Fruit fly (Drosophila melanogaster): ENCODE data around the gene Cdk8.

The Cdk8 gene

DNA sequence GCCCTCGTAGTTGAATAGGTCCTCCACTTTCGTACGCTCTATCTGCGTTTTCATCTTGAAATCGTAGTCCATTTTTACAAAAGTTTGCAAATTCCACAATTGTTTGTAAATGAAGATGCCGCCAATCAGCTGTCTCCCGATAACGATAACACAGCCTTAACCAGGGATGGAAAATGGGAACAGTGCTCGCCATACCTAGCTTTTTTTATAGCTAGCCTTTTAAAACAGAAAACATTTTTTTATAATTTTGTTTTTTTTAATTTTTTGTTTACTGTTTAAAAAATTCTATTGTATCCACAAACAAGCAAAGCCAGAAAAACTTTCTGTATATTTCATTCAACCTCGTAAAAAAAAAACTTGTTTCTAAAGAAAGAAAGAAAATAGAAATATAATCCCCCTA is at the start of gene Cdk8:
TSS of gene Cdk8 (minus strand) at position 137 of the 400 bp plus-strand sequence.
- TF ChIP-seq CG8478 (optimal IDR thresholded peaks at IDR 0.05) (no peak), CTCF (optimal IDR thresholded peaks at IDR 0.05) (no peak)

DNA sequence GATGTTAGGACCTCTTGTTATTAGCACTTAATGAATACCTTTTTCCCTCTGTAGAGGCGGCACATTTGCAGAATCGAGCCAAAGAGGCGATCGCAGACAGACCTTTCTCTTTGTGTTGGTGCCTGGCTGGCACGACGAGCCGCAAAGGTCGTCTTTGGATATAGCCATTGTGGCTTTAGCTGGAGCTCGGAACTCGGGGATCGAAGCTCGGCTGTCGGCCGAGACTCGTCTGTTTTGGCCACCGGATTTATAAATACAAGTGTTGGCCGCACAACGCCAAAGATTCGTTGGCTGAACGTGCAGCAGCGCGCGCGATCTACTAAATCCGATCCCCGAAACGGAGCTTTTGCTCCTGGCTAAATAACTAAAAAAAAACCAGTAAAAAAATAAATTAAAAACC is 40.2 kb upstream of the Cdk8 start, which contains the start of gene CG34382:
TSS of gene CG34382 (plus strand) at position 301 of the 400 bp plus-strand sequence.
- no peak for TF ChIP-seq CG8478 (optimal IDR thresholded peaks at IDR 0.05)
- no peak for TF ChIP-seq CTCF (optimal IDR thresholded peaks at IDR 0.05)

DNA sequence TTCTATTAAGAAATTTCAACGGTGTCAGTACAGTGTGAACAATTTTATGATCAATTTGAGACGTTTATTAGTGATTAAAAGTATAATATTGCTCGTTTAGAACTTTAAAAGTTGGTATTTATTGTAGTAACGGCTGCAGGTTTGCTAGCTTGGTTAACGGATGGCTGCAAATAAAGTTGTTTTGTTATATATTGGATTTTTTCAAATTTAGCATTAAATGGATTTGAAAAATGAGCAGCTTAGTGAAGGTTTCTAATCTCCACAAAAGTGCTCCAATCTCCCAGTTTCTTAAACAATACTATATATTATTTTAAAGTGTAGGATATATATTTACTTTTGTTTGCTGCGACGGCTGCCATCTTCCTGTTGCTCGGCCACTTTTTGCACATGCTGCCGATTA is 33.6 kb upstream of the Cdk8 start:
- no peak for TF ChIP-seq CTCF (optimal IDR thresholded peaks at IDR 0.05)
- no peak for TF ChIP-seq CG8478 (optimal IDR thresholded peaks at IDR 0.05)

DNA sequence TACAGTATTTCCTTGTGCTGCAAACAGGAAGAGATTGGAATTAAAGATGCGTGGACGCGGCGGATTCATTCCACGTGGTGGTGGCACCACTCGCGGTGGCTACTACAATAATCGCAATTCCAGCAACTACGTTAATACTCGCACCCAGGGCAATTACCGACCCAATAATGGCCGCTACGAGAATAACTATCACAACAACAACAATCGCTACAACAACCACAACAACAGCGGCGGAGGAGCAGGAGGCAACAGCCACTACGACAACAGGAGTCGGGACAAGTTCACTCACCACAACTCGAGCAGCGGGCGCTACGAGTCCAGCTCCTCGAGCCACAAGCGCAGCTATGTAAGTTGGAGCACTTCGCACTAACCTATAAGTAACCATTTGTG is 26.6 kb upstream of the Cdk8 start:
- TF ChIP-seq CTCF (optimal IDR thresholded peaks at IDR 0.05) = no peak
- TF ChIP-seq CG8478 (optimal IDR thresholded peaks at IDR 0.05) = no peak

DNA sequence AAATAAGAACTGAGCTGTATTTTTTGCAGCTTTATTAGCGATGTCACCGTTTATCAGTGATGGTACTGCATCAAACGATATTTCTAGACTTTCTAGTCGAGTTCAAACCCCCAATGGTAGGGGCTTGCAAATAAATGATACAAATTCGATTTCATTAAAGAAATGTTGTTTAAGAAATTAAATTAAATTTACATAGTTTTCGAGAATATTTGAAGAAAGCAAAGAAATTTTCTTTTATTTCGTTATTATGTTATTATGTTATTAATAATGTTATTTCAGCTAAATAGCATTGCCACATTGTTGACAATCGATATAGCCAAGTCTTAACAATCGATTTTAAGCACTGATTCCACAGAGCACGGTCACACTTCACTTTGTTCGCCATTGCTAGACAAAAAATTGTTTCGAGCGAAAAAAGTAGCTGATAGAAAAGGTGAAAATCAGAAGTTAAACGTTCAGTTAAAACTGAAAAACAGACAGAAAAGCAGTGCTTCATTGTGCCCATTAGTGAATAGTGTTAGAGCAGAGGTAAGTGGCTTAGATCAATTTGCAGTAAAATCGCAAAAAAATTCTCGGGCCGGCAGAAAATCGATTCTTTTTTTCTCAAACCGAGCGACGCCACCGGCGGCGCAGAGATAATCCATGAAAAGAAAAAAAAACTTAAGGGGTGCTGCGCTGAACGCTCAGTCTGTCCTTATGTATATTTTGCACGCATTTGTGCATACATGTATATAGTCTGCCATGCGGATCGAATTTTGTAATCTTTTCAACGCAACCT is 26.0 kb upstream of the Cdk8 start, which contains the start of the genes iPLA2-VIA and Ciz1:
TSS of gene iPLA2-VIA (minus strand) at position 75 of the 778 bp plus-strand sequence.
TSS of gene Ciz1 (plus strand) at position 365 of the 778 bp plus-strand sequence.
- TF ChIP-seq CG8478 (optimal IDR thresholded peaks at IDR 0.05) = no peak
- no peak for TF ChIP-seq CTCF (optimal IDR thresholded peaks at IDR 0.05)

DNA sequence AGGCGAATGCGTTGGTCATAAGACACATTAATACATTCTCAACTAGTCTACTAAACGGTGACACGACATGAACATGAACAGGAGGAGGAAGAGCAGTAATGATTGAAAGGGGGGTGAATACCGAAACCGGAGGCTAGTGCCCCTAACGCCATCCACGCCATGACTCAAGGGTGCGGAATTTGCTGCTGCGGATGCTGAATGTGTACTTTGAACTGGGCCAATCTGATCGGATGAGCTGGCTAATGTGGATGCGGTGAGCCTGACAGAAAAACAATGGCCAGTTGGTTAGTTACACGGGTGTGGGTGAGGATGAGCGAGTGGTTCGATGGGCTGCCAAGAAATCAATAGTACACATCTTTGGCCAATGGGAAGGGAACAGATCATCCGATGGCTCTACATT is 25.2 kb upstream of the Cdk8 start:
- no peak for TF ChIP-seq CTCF (optimal IDR thresholded peaks at IDR 0.05)
- TF ChIP-seq CG8478 (optimal IDR thresholded peaks at IDR 0.05) = no peak

DNA sequence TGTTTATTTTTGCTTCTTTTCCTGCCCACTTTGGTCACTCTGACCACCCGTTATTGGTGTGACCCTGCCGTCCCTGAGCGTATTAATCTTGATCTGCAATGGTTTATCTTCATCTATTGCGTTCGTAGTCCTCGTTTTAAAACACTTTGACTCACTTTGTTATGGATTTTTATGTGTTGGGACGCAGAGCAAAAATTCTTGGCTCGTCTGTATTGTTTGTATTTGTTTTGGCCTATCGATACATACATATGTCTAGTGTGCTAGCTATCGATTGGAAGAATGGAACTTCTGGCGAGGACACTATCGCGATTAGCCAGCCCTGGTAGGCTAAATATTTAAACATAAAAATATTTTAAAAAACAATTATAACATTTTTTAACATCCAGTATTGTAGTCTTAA is 21.2 kb upstream of the Cdk8 start, which contains the start of gene CG10809:
TSS of gene CG10809 (minus strand) at position 266 of the 400 bp plus-strand sequence.
- TF ChIP-seq CG8478 (optimal IDR thresholded peaks at IDR 0.05) (no peak), CTCF (optimal IDR thresholded peaks at IDR 0.05) (peak in 1 of 2 experiments; percentile 8)

DNA sequence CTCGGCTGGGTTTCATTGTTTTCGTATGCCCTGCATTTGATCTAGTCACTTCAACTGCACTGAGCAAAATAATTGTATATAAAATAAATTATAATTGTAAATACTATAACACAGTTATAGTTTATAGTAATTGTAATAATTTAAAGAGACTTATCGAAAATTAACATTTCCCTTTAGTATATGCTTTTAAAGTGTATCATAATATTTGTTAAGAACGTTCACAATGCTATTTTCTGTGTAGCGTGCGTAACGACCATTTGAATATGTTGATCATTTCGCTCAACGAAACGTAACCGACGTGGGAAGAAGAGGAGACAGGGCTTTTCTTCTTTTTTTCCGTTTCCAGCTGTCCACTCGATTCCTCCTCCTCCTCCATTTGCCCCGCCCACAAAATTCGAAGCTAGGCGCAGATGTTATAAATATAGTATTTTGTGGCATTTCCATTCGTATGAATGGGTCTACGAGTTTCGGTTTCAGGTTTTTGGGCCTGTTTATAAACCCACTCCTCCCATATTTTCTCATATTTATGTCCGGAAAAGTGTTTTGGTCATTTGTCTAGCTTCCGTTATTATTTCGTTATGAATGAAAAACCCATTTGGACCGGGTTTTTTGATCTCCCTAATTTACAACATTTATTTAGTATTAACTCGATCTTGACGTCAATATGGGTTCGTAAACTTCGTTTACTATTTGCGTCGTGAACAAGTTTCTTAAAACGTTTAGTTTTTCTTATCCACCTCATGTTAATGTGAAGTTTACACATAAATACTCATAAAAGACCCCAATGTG is 18.2 kb upstream of the Cdk8 start:
- no peak for TF ChIP-seq CG8478 (optimal IDR thresholded peaks at IDR 0.05)
- TF ChIP-seq CTCF (optimal IDR thresholded peaks at IDR 0.05) = no peak

DNA sequence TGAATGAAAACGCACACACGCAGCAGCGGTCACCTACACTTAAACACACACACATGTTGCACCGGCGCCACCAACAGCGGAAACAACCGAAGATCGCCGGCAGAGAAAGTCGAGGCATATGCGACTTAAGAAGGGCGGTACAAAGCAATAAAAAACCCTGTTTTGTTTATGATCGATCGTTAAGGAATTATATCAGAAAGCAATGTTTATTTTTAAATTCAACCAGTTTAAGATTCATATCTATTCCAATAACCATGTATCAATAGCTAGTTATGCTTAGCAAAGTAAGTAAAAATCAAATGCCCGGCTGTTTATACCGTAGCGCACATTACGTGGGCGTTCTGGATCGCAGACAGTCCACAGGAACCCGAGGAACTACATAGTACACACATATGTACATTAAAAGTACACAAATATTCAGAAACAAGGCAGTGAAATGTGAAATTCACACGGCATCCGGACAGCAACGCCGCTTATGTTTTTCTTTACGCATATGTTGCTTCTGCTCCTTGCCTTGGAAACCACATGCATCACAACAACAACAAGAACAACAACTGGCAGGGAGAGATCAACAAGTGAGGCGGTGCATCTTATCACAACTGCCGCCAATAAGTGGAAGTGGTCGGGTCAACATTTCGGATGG is 17.4 kb upstream of the Cdk8 start:
- TF ChIP-seq CG8478 (optimal IDR thresholded peaks at IDR 0.05) (no peak), CTCF (optimal IDR thresholded peaks at IDR 0.05) (no peak)

DNA sequence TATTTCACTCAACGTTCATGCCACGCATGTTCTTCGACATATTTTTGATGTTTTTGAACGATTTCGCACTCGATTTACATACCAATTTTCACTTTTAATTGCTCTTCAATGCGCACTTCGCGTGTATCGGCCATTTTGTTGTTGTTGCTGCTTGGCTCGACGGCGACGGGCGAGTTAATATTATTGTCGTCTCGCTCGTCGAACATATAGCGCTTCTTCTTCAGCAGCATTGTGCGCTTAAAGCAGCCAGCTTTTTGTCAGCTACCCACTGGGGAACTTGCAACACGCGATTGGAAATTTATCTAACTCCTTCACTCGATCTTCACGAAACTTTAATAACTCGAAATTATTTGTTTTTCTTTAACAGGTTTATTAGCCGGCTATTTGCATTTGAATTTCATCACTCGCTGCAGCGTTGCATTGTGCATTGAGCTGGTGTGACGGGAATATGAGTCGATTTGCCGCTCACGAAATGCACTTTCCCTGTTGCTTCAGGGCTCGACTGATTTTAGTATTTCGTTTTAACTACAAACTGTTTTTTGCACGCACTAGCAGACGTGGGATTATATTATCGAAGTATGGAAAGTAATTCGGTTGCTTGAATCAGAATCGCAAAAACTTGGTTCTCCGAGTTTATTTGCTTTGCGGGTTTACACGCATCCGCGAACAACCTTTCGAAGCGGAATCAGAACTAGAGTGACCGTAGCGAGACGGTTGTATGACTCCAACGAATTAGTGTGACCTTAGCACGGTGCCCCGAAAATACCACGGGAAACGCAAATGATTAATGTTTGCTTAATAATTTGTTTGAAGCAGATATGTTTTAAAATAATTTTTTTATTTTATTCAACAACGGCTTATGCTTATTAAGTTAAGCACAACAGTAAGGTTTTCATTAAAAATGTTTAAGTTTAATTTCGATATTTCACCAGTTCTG is 16.4 kb upstream of the Cdk8 start, which contains the start of gene RasGAP1:
TSS of gene RasGAP1 (minus strand) at position 703 of the 937 bp plus-strand sequence.
- peak in 1 of 2 experiments; percentile 15 for TF ChIP-seq CTCF (optimal IDR thresholded peaks at IDR 0.05)
- TF ChIP-seq CG8478 (optimal IDR thresholded peaks at IDR 0.05) = no peak

DNA sequence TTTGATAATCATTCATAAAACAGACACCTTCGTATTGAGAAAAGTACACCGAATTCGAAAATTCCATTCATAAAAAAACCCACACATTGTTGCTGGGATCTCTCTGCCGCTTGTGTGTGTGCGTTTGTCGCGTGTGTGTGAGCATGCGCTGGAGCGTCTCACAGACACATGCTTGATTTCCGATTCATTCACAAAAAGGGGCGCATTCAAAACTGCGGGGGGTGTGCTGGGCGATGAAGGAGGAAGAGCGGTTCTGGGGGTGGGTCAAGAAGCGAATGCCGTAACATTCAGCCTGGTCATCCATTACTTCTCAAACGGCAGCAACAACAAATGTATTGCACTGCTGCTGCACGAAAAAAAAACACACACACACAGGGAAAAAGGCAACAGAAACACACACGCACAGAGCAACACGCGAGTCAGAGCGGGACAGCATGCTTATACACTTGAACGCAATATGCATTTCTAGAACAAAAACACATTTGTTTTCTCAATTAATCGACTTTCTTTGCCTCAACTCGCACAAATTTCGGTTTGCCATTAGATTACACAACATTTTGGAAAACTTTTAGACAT is 15.5 kb upstream of the Cdk8 start:
- TF ChIP-seq CTCF (optimal IDR thresholded peaks at IDR 0.05) (no peak), CG8478 (optimal IDR thresholded peaks at IDR 0.05) (no peak)

DNA sequence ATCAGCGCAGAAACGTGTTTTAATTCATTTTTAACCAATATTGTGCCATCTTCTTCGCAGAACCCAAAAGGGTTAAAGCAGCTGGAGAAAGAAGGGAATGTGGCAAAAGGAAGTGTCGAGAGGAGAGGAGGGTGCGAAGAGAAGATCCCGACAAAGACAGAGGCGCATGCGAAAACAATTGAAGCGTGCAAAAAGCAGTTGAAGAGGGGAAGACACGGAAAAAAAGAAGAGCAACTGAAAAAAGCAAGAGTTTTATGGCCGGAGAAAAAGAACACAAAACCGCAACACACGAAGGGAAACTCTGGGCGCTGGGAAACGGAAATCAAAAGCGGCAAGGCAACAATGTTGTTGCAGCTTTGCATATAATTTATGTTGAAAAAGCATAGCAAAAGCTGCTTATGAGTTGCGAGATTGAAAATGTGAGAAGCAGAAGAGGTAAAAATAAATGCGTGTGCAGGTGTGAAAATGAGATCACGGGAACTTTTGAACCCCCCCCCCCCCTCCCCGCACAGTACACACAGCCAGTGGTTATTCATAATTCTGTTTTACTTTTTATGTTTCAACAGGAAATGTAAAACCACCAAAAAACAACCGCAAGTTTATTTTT is 14.8 kb upstream of the Cdk8 start:
- TF ChIP-seq CTCF (optimal IDR thresholded peaks at IDR 0.05) (no peak), CG8478 (optimal IDR thresholded peaks at IDR 0.05) (no peak)

DNA sequence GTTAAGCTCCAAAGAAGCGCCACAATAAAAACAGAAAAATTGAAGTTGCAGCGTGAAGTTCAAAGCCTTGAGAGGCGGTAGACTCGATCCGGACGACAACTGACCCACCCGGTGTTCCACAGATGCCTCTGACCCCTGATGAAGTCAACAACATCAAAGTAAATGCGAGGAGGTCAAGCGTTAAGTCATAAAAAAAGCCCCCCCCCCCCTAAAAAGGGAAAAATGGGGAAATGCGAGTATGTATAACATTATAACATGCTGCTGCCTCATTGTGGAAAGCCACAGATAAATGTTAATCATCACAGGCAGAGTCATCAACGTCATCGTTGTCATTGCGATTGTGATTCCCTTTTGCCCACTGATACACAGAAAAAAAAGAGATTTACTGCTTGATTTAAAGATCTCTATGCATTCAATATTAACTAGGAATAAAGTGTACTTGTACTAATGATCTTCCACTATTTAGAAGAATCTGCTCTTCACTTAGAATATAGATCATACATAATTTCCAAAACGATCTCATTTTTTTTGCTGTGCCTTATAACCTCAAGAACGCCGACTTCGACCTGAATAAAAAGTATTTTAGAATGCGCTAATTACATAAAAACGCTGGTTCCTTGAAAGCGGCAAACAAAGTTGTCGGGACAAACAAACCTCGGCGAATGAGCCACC is 12.7 kb upstream of the Cdk8 start:
- no peak for TF ChIP-seq CTCF (optimal IDR thresholded peaks at IDR 0.05)
- no peak for TF ChIP-seq CG8478 (optimal IDR thresholded peaks at IDR 0.05)

All from S2 (cell line).